Worm (Caenorhabditis elegans) whole organism, late embryonic: ENCODE measurements around the gene F54D1.1.

Experiments
- K09A11.1 ChIP-seq: sonication (generic microtip); optimal IDR thresholded peaks from 2 replicates; lab custom pipeline; 2017; ENCODE audit warnings: antibody characterized with exemption, mild to moderate bottlenecking, missing genetic modification characterization, missing compliant biosample characterization; ENCODE audit not compliant: insufficient read depth
- ceh-45 ChIP-seq: fragments of 200-800 bp; sonication (Bioruptor generic); IDR thresholded peaks from 2 replicates; pipeline ENCODE4 v1.3.6; 2022; ENCODE audit warnings: missing genetic modification reagents, missing genetic modification characterization, missing compliant biosample characterization
- che-1 ChIP-seq: sonication (generic microtip); optimal IDR thresholded peaks from 2 replicates; lab custom pipeline; 2016; ENCODE audit warnings: mild to moderate bottlenecking, missing genetic modification characterization, missing compliant biosample characterization
- dmd-4 ChIP-seq: sonication (generic microtip); optimal IDR thresholded peaks from 2 replicates; lab custom pipeline; 2016; ENCODE audit warnings: borderline replicate concordance, missing genetic modification characterization, missing compliant biosample characterization
- hlh-13 ChIP-seq: fragments of 200-800 bp; sonication (Bioruptor generic); optimal IDR thresholded peaks from 2 replicates; lab custom pipeline; 2018; ENCODE audit warnings: mild to moderate bottlenecking, missing genetic modification characterization, missing compliant biosample characterization
- lin-11 ChIP-seq: fragments of 200-800 bp; sonication (Bioruptor generic); optimal IDR thresholded peaks from 2 replicates; lab custom pipeline; 2018; ENCODE audit warnings: mild to moderate bottlenecking, missing genetic modification characterization, missing compliant biosample characterization
- nhr-11 ChIP-seq: fragments of 150-350 bp; optimal IDR thresholded peaks from 2 replicates; lab custom pipeline; 2014; ENCODE audit warnings: missing biosample characterization, missing genetic modification characterization

DNA sequence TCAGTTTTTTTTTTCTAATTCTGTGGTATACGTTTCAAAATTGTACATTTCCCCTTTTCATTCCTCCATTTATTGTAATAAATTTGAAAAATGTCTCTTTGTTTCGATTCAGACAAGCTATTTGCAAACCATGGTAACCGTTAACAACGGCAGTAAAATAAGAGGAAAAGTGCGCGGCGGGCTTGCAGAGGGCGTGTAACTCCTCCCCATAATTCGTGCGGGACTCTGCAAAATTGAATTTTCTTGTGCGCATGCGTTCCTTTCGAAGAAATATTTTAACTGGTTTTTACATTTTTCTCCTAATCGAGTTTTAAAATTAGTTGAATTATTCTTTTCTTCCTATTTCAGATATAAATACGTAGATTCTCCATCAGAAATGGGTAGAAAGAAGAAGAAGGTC lies 49.0 kb downstream of the F54D1.1 start, which contains the start of gene znf-207:
- TF ChIP-seq hlh-13 (no peak), dmd-4 (tag; lab: Kevin White, UChicago) (peak; percentile 45), lin-11 (peak; percentile 18), nhr-11 (no peak), che-1 (tag; lab: Kevin White, UChicago) (peak; percentile 33), K09A11.1 (tag; lab: Kevin White, UChicago) (peak; percentile 54), ceh-45 (no peak)
